Worm (Caenorhabditis elegans) whole organism, young adult: ENCODE measurements around the gene F40A3.7.

ENCODE experiments used
- B0019.2 ChIP-seq: fragments of 200-800 bp; sonication (Bioruptor generic); conservative IDR thresholded peaks from 2 replicates; pipeline ENCODE4 v1.3.6; 2022; ENCODE audit warnings: missing genetic modification reagents, missing genetic modification characterization, missing compliant biosample characterization
- C17E4.6 ChIP-seq: fragments of 200-800 bp; sonication (Bioruptor generic); IDR thresholded peaks from 2 replicates; pipeline ENCODE4 v1.3.6; 2022; ENCODE audit warnings: missing genetic modification reagents, missing genetic modification characterization, missing compliant biosample characterization
- D2030.7 ChIP-seq: fragments of 200-800 bp; sonication (Bioruptor generic); IDR thresholded peaks from 2 replicates; pipeline ENCODE4 v1.3.6; 2022; ENCODE audit warnings: missing genetic modification reagents, missing genetic modification characterization, missing compliant biosample characterization
- F10E7.11 ChIP-seq: sonication (generic microtip); optimal IDR thresholded peaks from 2 replicates; lab custom pipeline; 2017; ENCODE audit warnings: mild to moderate bottlenecking, missing genetic modification characterization, moderate library complexity, missing compliant biosample characterization
- F57A8.1 ChIP-seq: fragments of 200-800 bp; sonication (Bioruptor generic); optimal IDR thresholded peaks from 2 replicates; lab custom pipeline; 2018; ENCODE audit warnings: mild to moderate bottlenecking, missing genetic modification characterization, moderate library complexity, missing compliant biosample characterization
- F57C9.4 ChIP-seq: sonication (generic microtip); optimal IDR thresholded peaks from 2 replicates; lab custom pipeline; 2017; ENCODE audit warnings: mild to moderate bottlenecking, missing genetic modification characterization, missing compliant biosample characterization
- Y53F4B.3 ChIP-seq: fragments of 200-800 bp; sonication (Bioruptor generic); IDR thresholded peaks from 2 replicates; pipeline ENCODE4 v1.3.6; 2022; ENCODE audit warnings: missing genetic modification reagents, missing genetic modification characterization, missing compliant biosample characterization
- akir-1 ChIP-seq: fragments of 200-800 bp; sonication (Bioruptor generic); optimal IDR thresholded peaks from 2 replicates; lab custom pipeline; 2018; ENCODE audit warnings: mild to moderate bottlenecking, missing genetic modification characterization, moderate library complexity, missing compliant biosample characterization
- ama-1 ChIP-seq, 3 experiments: fragments of 150-350 bp in 1 of 3; sonication (generic microtip) in 2 of 3; optimal IDR thresholded peaks; 2 replicates each; lab custom pipeline; 2014 to 2018; ENCODE audit warnings: missing biosample characterization in 2 of 3, missing genetic modification characterization in 2 of 3, missing genetic modification reagents in 2 of 3
- ccch-3 ChIP-seq: fragments of 200-800 bp; sonication (Bioruptor generic); optimal IDR thresholded peaks from 2 replicates; lab custom pipeline; 2018; ENCODE audit warnings: mild to moderate bottlenecking, missing genetic modification characterization, missing compliant biosample characterization
- cebp-2 ChIP-seq: fragments of 200-800 bp; sonication (Bioruptor generic); IDR thresholded peaks from 2 replicates; pipeline ENCODE4 v1.3.6; 2022; ENCODE audit warnings: missing genetic modification characterization, missing compliant biosample characterization
- ceh-27 ChIP-seq: fragments of 200-800 bp; sonication (Bioruptor generic); optimal IDR thresholded peaks from 2 replicates; lab custom pipeline; 2018; ENCODE audit warnings: mild to moderate bottlenecking, missing genetic modification characterization, moderate library complexity, missing compliant biosample characterization
- ceh-40 ChIP-seq: fragments of 200-800 bp; sonication (Bioruptor generic); IDR thresholded peaks from 2 replicates; pipeline ENCODE4 v1.3.6; 2022; ENCODE audit warnings: missing genetic modification characterization, missing compliant biosample characterization
- ceh-79 ChIP-seq: sonication (generic microtip); optimal IDR thresholded peaks from 2 replicates; lab custom pipeline; 2017; ENCODE audit warnings: mild to moderate bottlenecking, missing genetic modification characterization, missing compliant biosample characterization
- dpl-1 ChIP-seq: fragments of 150-350 bp; optimal IDR thresholded peaks from 2 replicates; lab custom pipeline; 2014; ENCODE audit warnings: missing biosample characterization, missing genetic modification reagents, missing genetic modification characterization
- egl-18 ChIP-seq: fragments of 200-800 bp; sonication (Bioruptor generic); IDR thresholded peaks from 2 replicates; pipeline ENCODE4 v1.3.6; 2022; ENCODE audit warnings: missing genetic modification reagents, missing genetic modification characterization, missing compliant biosample characterization
- gei-17 ChIP-seq: fragments of 200-800 bp; sonication (Bioruptor generic); optimal IDR thresholded peaks from 2 replicates; lab custom pipeline; 2018; ENCODE audit warnings: mild to moderate bottlenecking, missing genetic modification characterization, missing compliant biosample characterization
- hmg-20 ChIP-seq: fragments of 200-800 bp; sonication (Bioruptor generic); IDR thresholded peaks from 2 replicates; pipeline ENCODE4 v1.3.6; 2022; ENCODE audit warnings: missing genetic modification reagents, missing genetic modification characterization, missing compliant biosample characterization
- hrde-1 ChIP-seq: sonication (generic microtip); optimal IDR thresholded peaks from 2 replicates; lab custom pipeline; 2016; ENCODE audit warnings: missing genetic modification characterization, mild to moderate bottlenecking, missing compliant biosample characterization, moderate library complexity, missing genotype, missing genetic modification reagents, borderline replicate concordance
- let-526 ChIP-seq: fragments of 200-800 bp; sonication (Bioruptor generic); IDR thresholded peaks from 2 replicates; pipeline ENCODE4 v1.3.6; 2022; ENCODE audit warnings: missing genetic modification reagents, missing genetic modification characterization, missing compliant biosample characterization
- lin-40 ChIP-seq: sonication (generic microtip); optimal IDR thresholded peaks from 2 replicates; lab custom pipeline; 2016; ENCODE audit warnings: missing genetic modification characterization, mild to moderate bottlenecking, missing compliant biosample characterization, missing genotype, missing genetic modification reagents
- lsy-27 ChIP-seq: sonication (generic microtip); optimal IDR thresholded peaks from 2 replicates; lab custom pipeline; 2017; ENCODE audit warnings: missing genetic modification characterization, mild to moderate bottlenecking, missing compliant biosample characterization, antibody characterized with exemption, missing genotype, borderline replicate concordance; ENCODE audit not compliant: insufficient read depth
- madf-3 ChIP-seq: fragments of 200-800 bp; sonication (Bioruptor generic); IDR thresholded peaks from 2 replicates; pipeline ENCODE4 v1.3.6; 2022; ENCODE audit warnings: missing genetic modification reagents, missing genetic modification characterization, missing compliant biosample characterization
- mes-4 ChIP-seq: sonication (generic microtip); optimal IDR thresholded peaks from 2 replicates; lab custom pipeline; 2016; ENCODE audit warnings: missing genotype, missing genetic modification characterization, missing compliant biosample characterization
- mxl-1 ChIP-seq: sonication (generic microtip); optimal IDR thresholded peaks from 2 replicates; lab custom pipeline; 2016; ENCODE audit warnings: missing genetic modification characterization, missing compliant biosample characterization
- nfya-1 ChIP-seq: sonication (generic microtip); optimal IDR thresholded peaks from 2 replicates; lab custom pipeline; 2017; ENCODE audit warnings: antibody characterized with exemption, missing compliant biosample characterization, missing genetic modification characterization, borderline replicate concordance; ENCODE audit not compliant: insufficient read depth
- nfya-2 ChIP-seq: fragments of 200-800 bp; sonication (Bioruptor generic); IDR thresholded peaks from 2 replicates; pipeline ENCODE4 v1.3.6; 2022; ENCODE audit warnings: missing genetic modification reagents, missing genetic modification characterization, missing compliant biosample characterization
- pbrm-1 ChIP-seq: fragments of 200-800 bp; sonication (Bioruptor generic); IDR thresholded peaks from 2 replicates; pipeline ENCODE4 v1.3.6; 2022; ENCODE audit warnings: missing genetic modification reagents, missing genetic modification characterization, missing compliant biosample characterization
- repo-1 ChIP-seq: sonication (generic microtip); optimal IDR thresholded peaks from 2 replicates; lab custom pipeline; 2017; ENCODE audit warnings: mild to moderate bottlenecking, missing genetic modification characterization, missing compliant biosample characterization
- snpc-3.4 ChIP-seq: sonication (generic microtip); optimal IDR thresholded peaks from 2 replicates; lab custom pipeline; 2017; ENCODE audit warnings: missing genetic modification characterization, mild to moderate bottlenecking, missing compliant biosample characterization, antibody characterized with exemption, moderate library complexity, missing genotype, missing genetic modification reagents
- ztf-25 ChIP-seq: fragments of 200-800 bp; sonication (Bioruptor generic); IDR thresholded peaks from 2 replicates; pipeline ENCODE4 v1.3.6; 2022; ENCODE audit warnings: missing genetic modification reagents, missing genetic modification characterization, missing compliant biosample characterization
- ztf-28 ChIP-seq: fragments of 200-800 bp; sonication (Bioruptor generic); IDR thresholded peaks from 2 replicates; pipeline ENCODE4 v1.3.6; 2022; ENCODE audit warnings: missing genetic modification reagents, missing genetic modification characterization, missing compliant biosample characterization
- ztf-3 ChIP-seq: fragments of 200-800 bp; sonication (Bioruptor generic); optimal IDR thresholded peaks from 2 replicates; lab custom pipeline; 2018; ENCODE audit warnings: mild to moderate bottlenecking, missing genetic modification characterization, missing compliant biosample characterization

The F40A3.7 gene

DNA sequence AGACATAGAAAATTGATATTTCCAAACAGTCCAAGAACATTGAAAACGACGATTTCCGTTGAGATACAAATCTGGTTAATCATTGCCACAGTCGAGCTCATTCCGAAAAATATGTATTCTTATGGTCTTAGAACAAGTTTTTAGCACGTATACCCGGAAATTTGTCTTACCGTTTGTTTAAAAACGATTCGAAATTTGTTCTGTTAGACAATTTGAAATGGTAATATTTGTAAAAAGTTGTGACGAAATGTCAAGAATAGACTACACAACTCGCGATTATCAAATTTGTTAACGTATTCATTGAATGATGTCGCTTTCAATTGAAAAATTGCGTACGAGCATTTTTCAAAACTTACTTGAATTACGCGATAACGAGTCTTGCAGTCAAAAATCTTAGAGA is 37.5 kb upstream of the F40A3.7 start, which contains the start of gene srsx-3:
Gene srsx-3, minus strand, starts transcription at position 101 of the 400 bp plus-strand sequence.
- TF ChIP-seq ceh-79 (tag; lab: Kevin White, UChicago) (no peak), C17E4.6 (no peak)

DNA sequence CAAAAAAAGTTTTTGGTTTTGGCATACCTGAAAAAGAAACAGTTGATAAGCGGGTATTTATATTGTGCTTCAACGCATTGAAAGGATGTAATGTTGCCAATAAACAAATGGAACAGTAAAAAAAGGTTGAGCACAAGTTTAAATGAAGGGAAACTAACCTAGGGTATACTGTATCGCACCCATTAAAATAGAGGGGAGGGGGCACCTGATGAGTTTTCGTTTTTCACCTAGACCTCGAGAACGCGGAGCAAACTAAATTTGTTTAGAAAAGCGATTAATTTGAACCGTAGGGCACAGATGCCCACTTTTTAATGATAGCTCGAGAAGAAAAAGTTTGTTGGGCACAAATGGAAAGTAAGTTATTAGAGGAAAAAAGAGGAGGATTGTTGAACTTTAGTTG is 33.3 kb upstream of the F40A3.7 start, which contains the start of gene ncx-10:
Gene ncx-10, minus strand, starts transcription at position 101 of the 400 bp plus-strand sequence.
- TF ChIP-seq ccch-3 (GFP tag; lab: Kevin White, UChicago) = no peak
- no peak for TF ChIP-seq madf-3 (GFP tag; lab: Robert Waterston, UW)
- no peak for TF ChIP-seq pbrm-1
- no peak for TF ChIP-seq B0019.2 (GFP tag; lab: Robert Waterston, UW)
- TF ChIP-seq mxl-1 = no peak
- TF ChIP-seq hmg-20 (GFP tag; lab: Robert Waterston, UW) = no peak
- TF ChIP-seq dpl-1 (GFP tag; lab: Kevin White, UChicago) = no peak
- TF ChIP-seq Y53F4B.3 = no peak
- no peak for TF ChIP-seq snpc-3.4 (tag; lab: Kevin White, UChicago)
- TF ChIP-seq let-526 (GFP tag; lab: Robert Waterston, UW) = no peak

DNA sequence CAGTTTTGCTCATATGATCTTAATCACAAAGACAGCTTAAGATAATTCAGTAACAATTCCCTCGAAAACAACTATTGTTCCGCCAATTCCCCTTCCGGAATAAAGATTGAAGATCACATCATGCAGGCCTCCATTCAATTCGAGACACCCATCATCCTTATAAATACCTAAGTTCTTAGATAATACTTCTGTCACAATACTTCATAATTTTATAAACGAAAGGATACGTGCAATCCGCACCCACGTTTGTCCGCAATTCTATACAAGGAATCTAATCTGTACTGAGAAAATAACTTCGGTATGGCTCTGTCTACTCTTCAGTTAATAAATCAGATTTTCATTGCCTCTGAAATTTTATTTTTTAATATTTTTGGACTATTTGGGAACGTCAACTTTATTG is 29.0 kb upstream of the F40A3.7 start, which contains the start of gene srsx-5:
Gene srsx-5, plus strand, starts transcription at position 301 of the 400 bp plus-strand sequence.
- no peak for TF ChIP-seq F57C9.4 (tag; lab: Kevin White, UChicago)
- TF ChIP-seq F57A8.1 (GFP tag; lab: Kevin White, UChicago) = no peak
- no peak for TF ChIP-seq nfya-1
- no peak for TF ChIP-seq lin-40

DNA sequence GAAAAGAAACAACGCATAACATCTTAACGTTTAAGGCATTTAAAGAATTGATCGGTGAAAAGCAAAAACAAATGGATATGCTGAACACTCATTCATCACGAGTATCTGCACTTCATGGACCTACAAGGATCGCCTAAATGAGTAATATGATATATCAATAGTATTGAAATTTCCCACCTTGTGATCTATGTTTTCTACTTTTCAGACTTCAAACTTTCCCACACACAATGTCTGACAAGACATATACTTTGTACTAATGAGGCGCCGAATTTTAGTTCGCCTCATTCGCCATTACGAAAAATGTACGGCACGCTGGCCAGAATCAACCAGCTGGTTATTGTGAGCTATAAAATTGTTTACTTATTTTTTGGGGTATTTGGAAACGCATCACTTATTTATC is 27.1 kb upstream of the F40A3.7 start, which contains the start of gene srsx-6:
Gene srsx-6, plus strand, starts transcription at position 301 of the 400 bp plus-strand sequence.
- TF ChIP-seq mxl-1 = no peak
- TF ChIP-seq nfya-2 (GFP tag; lab: Robert Waterston, UW) = no peak
- TF ChIP-seq D2030.7 (GFP tag; lab: Robert Waterston, UW) = no peak
- no peak for TF ChIP-seq egl-18 (GFP tag; lab: Robert Waterston, UW)
- no peak for TF ChIP-seq ceh-27
- no peak for TF ChIP-seq akir-1 (GFP tag; lab: Kevin White, UChicago)
- TF ChIP-seq F10E7.11 (tag; lab: Kevin White, UChicago) = no peak
- no peak for TF ChIP-seq ztf-3 (GFP tag; lab: Kevin White, UChicago)
- TF ChIP-seq repo-1 (tag; lab: Kevin White, UChicago) = no peak
- no peak for TF ChIP-seq lsy-27 (tag; lab: Kevin White, UChicago)
- no peak for TF ChIP-seq mes-4 (tag; lab: Kevin White, UChicago)
- TF ChIP-seq ztf-28 (GFP tag; lab: Robert Waterston, UW) = no peak
- no peak for TF ChIP-seq ceh-40 (GFP tag; lab: Robert Waterston, UW)
- TF ChIP-seq ama-1 (optimal IDR thresholded peaks at IDR 0.05; lab: Kevin White, UChicago) = no peak
- TF ChIP-seq ama-1 (GFP tag; optimal IDR thresholded peaks at IDR 0.05; lab: Kevin White, UChicago) = no peak
- no peak for TF ChIP-seq ztf-25 (GFP tag; lab: Robert Waterston, UW)
- TF ChIP-seq hrde-1 (tag; lab: Kevin White, UChicago) = no peak
- TF ChIP-seq cebp-2 = no peak
- no peak for TF ChIP-seq gei-17 (GFP tag; lab: Kevin White, UChicago)
